Worm (Caenorhabditis elegans): ENCODE measurements around the gene pmk-1.

Gene pmk-1

DNA sequence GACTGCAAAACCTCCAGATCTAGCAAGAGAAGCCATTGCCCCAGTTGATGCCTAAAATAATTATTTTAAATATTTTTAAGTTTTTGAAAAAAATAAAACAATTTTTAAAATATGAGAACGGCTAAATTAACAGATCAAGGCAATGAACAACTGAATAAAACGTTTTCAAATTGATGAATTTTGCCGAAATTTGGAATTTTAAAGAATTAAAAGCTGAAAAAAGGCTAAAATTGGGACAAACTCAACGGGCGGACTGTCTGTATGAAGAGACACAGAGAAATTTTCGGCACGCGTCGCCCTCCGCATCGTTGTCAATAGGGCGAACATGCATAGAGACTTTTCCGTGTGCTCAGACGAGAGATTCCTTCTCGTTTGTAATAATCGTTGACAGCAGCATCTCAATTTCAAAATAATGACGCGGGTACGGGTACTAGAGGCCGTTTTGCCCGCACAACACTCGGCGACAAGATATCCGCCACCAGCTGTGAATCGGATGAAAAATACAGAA, 12.5 kb upstream of the pmk-1 start, which contains the start of the genes isp-1 and islo-1:
isp-1 (minus strand) TSS at position 51 of the 508 bp plus-strand sequence.
islo-1 (plus strand) TSS at position 385 of the 508 bp plus-strand sequence.
- TF ChIP-seq ceh-27 (GFP tag; optimal IDR thresholded peaks at IDR 0.05), result peak; percentile 25
- peak; percentile 33; the same call in 1 of the 2 replicates for TF ChIP-seq D2030.7 (GFP tag; IDR thresholded peaks at IDR 0.05)
- TF ChIP-seq athp-1 (tag; optimal IDR thresholded peaks at IDR 0.05), result no peak
- no peak for TF ChIP-seq ztf-22 (GFP tag; optimal IDR thresholded peaks at IDR 0.05)
- no peak for TF ChIP-seq nhr-179 (tag; optimal IDR thresholded peaks at IDR 0.05)
- TF ChIP-seq efl-1 (GFP tag; optimal IDR thresholded peaks at IDR 0.05), result no peak
- no peak for TF ChIP-seq hlh-26 (GFP tag; conservative IDR thresholded peaks at IDR 0.05)
- TF ChIP-seq sptf-2 (GFP tag; optimal IDR thresholded peaks at IDR 0.05), result no peak
- no peak for TF ChIP-seq let-526 (GFP tag; IDR thresholded peaks at IDR 0.05)
- TF ChIP-seq aptf-2 (GFP tag; conservative IDR thresholded peaks at IDR 0.05), result no peak
- no peak for TF ChIP-seq unc-62 (GFP tag; optimal IDR thresholded peaks at IDR 0.05)
- no peak for TF ChIP-seq rcor-1 (GFP tag; IDR thresholded peaks at IDR 0.05)
- no peak for TF ChIP-seq die-1 (tag; optimal IDR thresholded peaks at IDR 0.05)
- TF ChIP-seq repo-1 (tag; optimal IDR thresholded peaks at IDR 0.05), result no peak
- no peak for TF ChIP-seq lag-1 (GFP tag; IDR thresholded peaks at IDR 0.05)
- TF ChIP-seq zfh-2 (GFP tag; conservative IDR thresholded peaks at IDR 0.05), result no peak
- TF ChIP-seq lsy-27 (tag; optimal IDR thresholded peaks at IDR 0.05; ENCODE audit: borderline replicate concordance, insufficient read depth), result no peak
- no peak for TF ChIP-seq ceh-40 (GFP tag; IDR thresholded peaks at IDR 0.05)
- TF ChIP-seq hmg-20 (GFP tag; IDR thresholded peaks at IDR 0.05), result no peak
- TF ChIP-seq rec-8 (tag; optimal IDR thresholded peaks at IDR 0.05), result no peak
- no peak for TF ChIP-seq F52B5.7 (tag; optimal IDR thresholded peaks at IDR 0.05)
- no peak for TF ChIP-seq sdz-38 (tag; optimal IDR thresholded peaks at IDR 0.05)
- TF ChIP-seq snpc-1.3 (tag; optimal IDR thresholded peaks at IDR 0.05; ENCODE audit: insufficient read depth), result no peak
- TF ChIP-seq bed-1 (GFP tag; IDR thresholded peaks at IDR 0.05), result no peak
- no peak for TF ChIP-seq tlf-1 (GFP tag; optimal IDR thresholded peaks at IDR 0.05)
- TF ChIP-seq fkh-3 (tag; optimal IDR thresholded peaks at IDR 0.05), result no peak
- TF ChIP-seq ztf-18 (tag; optimal IDR thresholded peaks at IDR 0.05), result no peak
- TF ChIP-seq snpc-3.4 (tag; optimal IDR thresholded peaks at IDR 0.05), result no peak
- peak; percentile 81 for TF ChIP-seq mcd-1 (GFP tag; IDR thresholded peaks at IDR 0.05)
- no peak for TF ChIP-seq aptf-3 (GFP tag; IDR thresholded peaks at IDR 0.05)
- TF ChIP-seq madf-8 (GFP tag; conservative IDR thresholded peaks at IDR 0.05), result peak; percentile 13; the same call in 1 of the 2 replicates
- no peak for TF ChIP-seq cebp-2 (GFP tag; IDR thresholded peaks at IDR 0.05)
- TF ChIP-seq pbrm-1 (GFP tag; IDR thresholded peaks at IDR 0.05), result no peak
- TF ChIP-seq Y53G8AR.9 (GFP tag; conservative IDR thresholded peaks at IDR 0.05), result no peak
- TF ChIP-seq lsl-1 (GFP tag; optimal IDR thresholded peaks at IDR 0.05), result peak; percentile 3
- peak; percentile 33 for TF ChIP-seq dpl-1 (GFP tag; optimal IDR thresholded peaks at IDR 0.05)
- TF ChIP-seq madf-10 (tag; optimal IDR thresholded peaks at IDR 0.05), result no peak
- no peak for TF ChIP-seq hrde-1 (tag; optimal IDR thresholded peaks at IDR 0.05; ENCODE audit: borderline replicate concordance)
- no peak for TF ChIP-seq Y67H2A.10 (GFP tag; conservative IDR thresholded peaks at IDR 0.05)
- no peak for TF ChIP-seq T26A5.8 (tag; optimal IDR thresholded peaks at IDR 0.05)
- TF ChIP-seq hsf-1 (GFP tag; IDR thresholded peaks at IDR 0.05), result no peak
- no peak for TF ChIP-seq ets-4 (GFP tag; optimal IDR thresholded peaks at IDR 0.05)
- no peak for TF ChIP-seq lin-26 (GFP tag; IDR thresholded peaks at IDR 0.05)
- no peak for TF ChIP-seq gei-17 (GFP tag; optimal IDR thresholded peaks at IDR 0.05)
- TF ChIP-seq nfyb-1 (GFP tag; IDR thresholded peaks at IDR 0.05), result no peak
- peak; percentile 57 for TF ChIP-seq nhr-80 (tag; optimal IDR thresholded peaks at IDR 0.05)
- TF ChIP-seq unc-130 (GFP tag; optimal IDR thresholded peaks at IDR 0.05), result no peak
- no peak for TF ChIP-seq hlh-12 (tag; optimal IDR thresholded peaks at IDR 0.05)
- 0 out of 2 replicates have a peak, but pooled peaks have one; percentile 19 for TF ChIP-seq madf-6 (GFP tag; IDR thresholded peaks at IDR 0.05)

All from whole organism, young adult.